Worm (Caenorhabditis elegans) whole organism, L2 larva: Measurements from ENCODE around the gene F53C3.1.

ENCODE experiments used
- C34F6.9 ChIP-seq: fragments of 150-350 bp; optimal IDR thresholded peaks from 2 replicates; lab custom pipeline; 2014; ENCODE audit warnings: missing biosample characterization, missing genetic modification characterization
- F13H6.1 ChIP-seq: sonication (generic microtip); optimal IDR thresholded peaks from 2 replicates; lab custom pipeline; 2016; ENCODE audit warnings: missing genetic modification characterization, missing compliant biosample characterization
- R02D3.7 ChIP-seq: fragments of 150-350 bp; optimal IDR thresholded peaks from 2 replicates; lab custom pipeline; 2014; ENCODE audit warnings: missing biosample characterization, missing genetic modification characterization
- ZK546.5 ChIP-seq: sonication (generic microtip); optimal IDR thresholded peaks from 2 replicates; lab custom pipeline; 2017; ENCODE audit warnings: missing biosample characterization, missing genetic modification characterization
- aly-2 ChIP-seq: fragments of 150-350 bp; optimal IDR thresholded peaks from 2 replicates; lab custom pipeline; 2014; ENCODE audit warnings: missing biosample characterization, missing genetic modification characterization
- ama-1 ChIP-seq: fragments of 150-350 bp; optimal IDR thresholded peaks from 2 replicates; lab custom pipeline; 2018; ENCODE audit warnings: inconsistent platforms
- blmp-1 ChIP-seq: sonication (generic microtip); optimal IDR thresholded peaks from 2 replicates; lab custom pipeline; 2017; ENCODE audit warnings: missing genetic modification characterization, mild to moderate bottlenecking, missing compliant biosample characterization, antibody characterized with exemption, moderate library complexity; ENCODE audit not compliant: insufficient read depth
- ceh-16 ChIP-seq: fragments of 150-350 bp; optimal IDR thresholded peaks from 2 replicates; lab custom pipeline; 2014; ENCODE audit warnings: missing biosample characterization, missing genetic modification characterization
- ceh-82 ChIP-seq: fragments of 150-350 bp; optimal IDR thresholded peaks from 2 replicates; lab custom pipeline; 2014; ENCODE audit warnings: missing biosample characterization, missing genetic modification characterization
- crh-2 ChIP-seq: sonication (generic microtip); optimal IDR thresholded peaks from 2 replicates; lab custom pipeline; 2017; ENCODE audit warnings: missing biosample characterization, missing genetic modification characterization
- dmd-4 ChIP-seq: sonication (generic microtip); optimal IDR thresholded peaks from 2 replicates; lab custom pipeline; 2017; ENCODE audit warnings: missing biosample characterization, missing genetic modification characterization
- egl-27 ChIP-seq: sonication (generic microtip); optimal IDR thresholded peaks from 3 replicates; lab custom pipeline; 2017; ENCODE audit warnings: missing biosample characterization, missing genetic modification reagents, missing genetic modification characterization
- elt-1 ChIP-seq: fragments of 150-350 bp; optimal IDR thresholded peaks from 2 replicates; lab custom pipeline; 2014; ENCODE audit warnings: missing biosample characterization, missing genetic modification characterization
- elt-3 ChIP-seq: sonication (generic microtip); optimal IDR thresholded peaks from 2 replicates; lab custom pipeline; 2017; ENCODE audit warnings: missing biosample characterization, missing genetic modification characterization
- fos-1 ChIP-seq: fragments of 150-350 bp; optimal IDR thresholded peaks from 2 replicates; lab custom pipeline; 2014; ENCODE audit warnings: missing biosample characterization, missing genetic modification characterization
- lin-11 ChIP-seq: fragments of 150-350 bp; sonication (generic microtip); optimal IDR thresholded peaks from 2 replicates; lab custom pipeline; 2014; ENCODE audit warnings: missing biosample characterization, missing genetic modification characterization, inconsistent platforms, mixed read lengths
- lin-13 ChIP-seq: fragments of 150-350 bp; optimal IDR thresholded peaks from 2 replicates; lab custom pipeline; 2014; ENCODE audit warnings: missing biosample characterization, missing genetic modification reagents, missing genetic modification characterization
- lsy-2 ChIP-seq, 2 experiments: fragments of 150-350 bp in 1 of 2; sonication (generic microtip) in 1 of 2; optimal IDR thresholded peaks; 2 replicates each; lab custom pipeline; 2014 to 2017; ENCODE audit warnings: missing biosample characterization in 2 of 2, missing genetic modification characterization in 2 of 2
- mab-5 ChIP-seq: fragments of 150-350 bp; optimal IDR thresholded peaks from 2 replicates; lab custom pipeline; 2014; ENCODE audit warnings: missing biosample characterization, missing genetic modification characterization
- nhr-10 ChIP-seq: sonication (generic microtip); optimal IDR thresholded peaks from 2 replicates; lab custom pipeline; 2017; ENCODE audit warnings: missing biosample characterization, missing genetic modification characterization
- nhr-12 ChIP-seq: fragments of 150-350 bp; optimal IDR thresholded peaks from 2 replicates; lab custom pipeline; 2014; ENCODE audit warnings: missing biosample characterization, missing genetic modification characterization
- nhr-129 ChIP-seq: fragments of 150-350 bp; optimal IDR thresholded peaks from 2 replicates; lab custom pipeline; 2014; ENCODE audit warnings: missing biosample characterization, missing genetic modification characterization
- nhr-21 ChIP-seq: fragments of 150-350 bp; optimal IDR thresholded peaks from 2 replicates; lab custom pipeline; 2014; ENCODE audit warnings: missing biosample characterization, missing genetic modification characterization
- nhr-23 ChIP-seq: fragments of 150-350 bp; optimal IDR thresholded peaks from 2 replicates; lab custom pipeline; 2014; ENCODE audit warnings: missing biosample characterization, missing genetic modification reagents, missing genetic modification characterization
- nhr-237 ChIP-seq: fragments of 150-350 bp; optimal IDR thresholded peaks from 2 replicates; lab custom pipeline; 2014; ENCODE audit warnings: missing biosample characterization, missing genetic modification characterization
- nhr-25 ChIP-seq: fragments of 150-350 bp; sonication (generic microtip); optimal IDR thresholded peaks from 3 replicates; lab custom pipeline; 2014; ENCODE audit warnings: missing biosample characterization, missing genetic modification characterization
- nhr-6 ChIP-seq: fragments of 150-350 bp; optimal IDR thresholded peaks from 2 replicates; lab custom pipeline; 2014; ENCODE audit warnings: missing biosample characterization, missing genetic modification characterization
- nhr-77 ChIP-seq: fragments of 150-350 bp; optimal IDR thresholded peaks from 2 replicates; lab custom pipeline; 2014; ENCODE audit warnings: missing biosample characterization, missing genetic modification characterization
- peb-1 ChIP-seq: fragments of 150-350 bp; optimal IDR thresholded peaks from 2 replicates; lab custom pipeline; 2014; ENCODE audit warnings: missing biosample characterization, missing genetic modification characterization
- sem-4 ChIP-seq: fragments of 150-350 bp; optimal IDR thresholded peaks from 2 replicates; lab custom pipeline; 2014; ENCODE audit warnings: missing biosample characterization, missing genetic modification reagents, missing genetic modification characterization
- skn-1 ChIP-seq: sonication (generic microtip); optimal IDR thresholded peaks from 2 replicates; lab custom pipeline; 2017; ENCODE audit warnings: missing biosample characterization, missing genetic modification characterization
- sma-3 ChIP-seq: sonication (generic microtip); optimal IDR thresholded peaks from 2 replicates; lab custom pipeline; 2016; ENCODE audit warnings: missing genetic modification reagents, missing genetic modification characterization, missing compliant biosample characterization
- sma-9 ChIP-seq, 2 experiments: fragments of 150-350 bp in 1 of 2; sonication (generic microtip) in 1 of 2; optimal IDR thresholded peaks; 2 replicates each; lab custom pipeline; 2014 to 2016; ENCODE audit warnings: missing genetic modification characterization in 2 of 2, mild to moderate bottlenecking in 1 of 2, missing biosample characterization in 1 of 2, missing compliant biosample characterization in 1 of 2, missing genetic modification reagents in 1 of 2, moderate library complexity in 1 of 2
- unc-39 ChIP-seq: fragments of 150-350 bp; optimal IDR thresholded peaks from 2 replicates; lab custom pipeline; 2014; ENCODE audit warnings: missing biosample characterization, missing genetic modification characterization
- unc-62 ChIP-seq: fragments of 150-350 bp; optimal IDR thresholded peaks from 2 replicates; lab custom pipeline; 2014; ENCODE audit warnings: missing biosample characterization, missing genetic modification reagents, missing genetic modification characterization
- zag-1 ChIP-seq: fragments of 150-350 bp; optimal IDR thresholded peaks from 2 replicates; lab custom pipeline; 2014; ENCODE audit warnings: missing biosample characterization, missing genetic modification characterization
- ztf-1 ChIP-seq: fragments of 200-800 bp; sonication (Bioruptor generic); conservative IDR thresholded peaks from 2 replicates; pipeline ENCODE4 v1.3.6; 2022; ENCODE audit warnings: missing genetic modification characterization, missing compliant biosample characterization

Gene F53C3.1

DNA sequence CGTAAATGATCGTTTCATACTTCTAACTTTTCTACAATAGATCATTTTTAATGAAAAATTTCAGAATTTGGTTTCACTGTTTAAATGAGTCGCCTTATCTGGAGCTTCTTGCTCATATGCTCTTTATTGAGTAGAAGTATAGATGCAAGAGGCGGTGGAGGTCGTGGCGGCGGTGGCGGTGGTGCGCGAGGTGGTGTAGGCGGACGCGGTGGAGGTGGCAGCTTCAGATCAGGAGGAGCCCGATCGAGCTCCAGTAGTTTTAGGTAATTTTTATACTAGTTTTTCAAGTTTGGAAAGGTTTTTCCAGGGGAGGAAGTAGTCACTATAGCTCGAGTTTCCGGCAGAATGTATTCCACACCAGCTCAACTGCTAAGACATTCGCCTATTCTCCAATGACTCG, 9.0 kb upstream of the F53C3.1 start, which contains the start of gene F53C3.3:
Gene F53C3.3 (plus strand): TSS at position 59 of the 400 bp plus-strand sequence.
- TF ChIP-seq unc-39 (tag; lab: Kevin White, UChicago) (no peak), F13H6.1 (tag; lab: Kevin White, UChicago) (no peak), nhr-77 (tag; lab: Kevin White, UChicago) (no peak), nhr-10 (no peak), lin-13 (GFP tag; lab: Kevin White, UChicago) (no peak), unc-62 (GFP tag; lab: Kevin White, UChicago) (no peak), peb-1 (tag; lab: Kevin White, UChicago) (no peak), mab-5 (tag; lab: Kevin White, UChicago) (no peak), fos-1 (no peak), nhr-21 (no peak), R02D3.7 (tag; lab: Kevin White, UChicago) (no peak), skn-1 (no peak)

DNA sequence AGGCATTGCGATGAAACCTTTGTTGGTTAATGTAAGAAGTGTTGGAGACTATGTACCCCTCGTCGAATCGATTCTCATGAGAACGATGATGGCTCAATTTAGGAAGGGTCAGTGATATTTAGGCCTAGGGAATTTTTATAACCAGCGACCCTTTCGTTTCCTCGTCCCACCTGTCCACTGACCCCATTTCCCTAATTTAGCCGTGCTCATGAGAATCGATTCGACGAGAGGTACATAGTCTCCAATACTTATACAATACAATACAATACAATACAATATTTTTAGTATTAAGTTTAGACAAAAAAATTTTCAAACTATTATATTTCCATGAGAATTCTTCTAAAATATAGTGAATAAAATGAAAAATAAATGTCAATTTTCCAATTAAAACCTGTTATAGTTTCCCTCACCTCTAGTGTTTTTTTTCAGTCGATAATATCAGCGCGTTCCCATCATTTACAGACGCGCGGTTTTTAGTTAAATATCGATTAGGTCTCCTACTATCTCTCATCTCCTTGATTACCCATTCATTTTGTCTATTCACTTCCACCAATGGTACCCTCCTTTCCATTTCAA, 5.1 kb upstream of the F53C3.1 start, which contains the start of the genes F53C3.11 and fbxb-103:
Gene F53C3.11 (minus strand): TSS at position 101 of the 576 bp plus-strand sequence.
Gene fbxb-103 (plus strand): TSS at position 526 of the 576 bp plus-strand sequence.
- TF ChIP-seq lin-11 (tag; lab: Kevin White, UChicago) (no peak), dmd-4 (tag; lab: Kevin White, UChicago) (no peak), nhr-12 (tag; lab: Kevin White, UChicago) (no peak), lsy-2 (tag; optimal IDR thresholded peaks at IDR 0.05; lab: Kevin White, UChicago) (no peak), ZK546.5 (tag; lab: Kevin White, UChicago) (no peak), elt-3 (tag; lab: Kevin White, UChicago) (no peak), unc-39 (tag; lab: Kevin White, UChicago) (no peak), mab-5 (tag; lab: Kevin White, UChicago) (no peak), unc-62 (GFP tag; lab: Kevin White, UChicago) (no peak), nhr-10 (no peak), lin-13 (GFP tag; lab: Kevin White, UChicago) (no peak), F13H6.1 (tag; lab: Kevin White, UChicago) (no peak), zag-1 (tag; lab: Kevin White, UChicago) (no peak), fos-1 (no peak), egl-27 (tag; lab: Kevin White, UChicago) (no peak), ceh-16 (no peak), ama-1 (lab: Kevin White, UChicago) (no peak), C34F6.9 (tag; lab: Kevin White, UChicago) (no peak), ztf-1 (no peak), nhr-6 (no peak)

DNA sequence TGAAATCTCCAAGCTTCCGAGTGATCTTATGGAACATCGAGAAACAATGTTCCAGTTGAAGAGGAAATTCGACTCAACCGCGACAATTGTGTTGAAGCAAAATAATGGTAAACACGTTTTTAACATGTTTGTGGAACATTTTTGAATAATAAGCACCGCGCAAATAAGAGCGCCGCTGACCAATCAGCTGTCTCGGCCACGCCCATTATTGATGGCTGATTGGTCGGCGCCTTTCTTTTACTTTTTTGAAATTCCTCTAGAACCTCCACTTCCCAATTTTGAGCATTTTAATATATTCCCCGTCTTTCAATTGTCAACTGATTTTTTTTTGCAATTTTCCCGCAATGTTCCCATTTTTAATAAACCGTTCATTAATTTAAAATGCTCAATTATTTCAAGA, 3.7 kb upstream of the F53C3.1 start:
- TF ChIP-seq zag-1 (tag; lab: Kevin White, UChicago) (no peak), elt-3 (tag; lab: Kevin White, UChicago) (no peak), aly-2 (tag; lab: Kevin White, UChicago) (no peak), blmp-1 (tag; lab: Kevin White, UChicago) (no peak), sma-9 (GFP tag; optimal IDR thresholded peaks at IDR 0.05; lab: Kevin White, UChicago) (no peak), sma-9 (tag; optimal IDR thresholded peaks at IDR 0.05; lab: Kevin White, UChicago) (no peak), skn-1 (no peak), elt-1 (tag; lab: Kevin White, UChicago) (no peak), ceh-82 (no peak), nhr-23 (tag; lab: Kevin White, UChicago) (no peak), C34F6.9 (tag; lab: Kevin White, UChicago) (no peak), crh-2 (tag; lab: Kevin White, UChicago) (no peak), unc-62 (GFP tag; lab: Kevin White, UChicago) (no peak), nhr-129 (no peak), peb-1 (tag; lab: Kevin White, UChicago) (no peak)
- TF ChIP-seq, all 48 proteins: peak for 0

ce11 chrII:3909301-3909700, 2.5 kb upstream of the F53C3.1 start:
- no peak for TF ChIP-seq elt-3 (tag; lab: Kevin White, UChicago)
- no peak for TF ChIP-seq unc-62 (GFP tag; lab: Kevin White, UChicago)
- TF ChIP-seq unc-39 (tag; lab: Kevin White, UChicago), result no peak
- no peak for TF ChIP-seq sma-3
- TF ChIP-seq sma-9 (GFP tag; optimal IDR thresholded peaks at IDR 0.05; lab: Kevin White, UChicago), result no peak
- TF ChIP-seq sma-9 (tag; optimal IDR thresholded peaks at IDR 0.05; lab: Kevin White, UChicago), result no peak
- no peak for TF ChIP-seq F13H6.1 (tag; lab: Kevin White, UChicago)
- TF ChIP-seq nhr-237 (tag; lab: Kevin White, UChicago), result no peak
- TF ChIP-seq lin-13 (GFP tag; lab: Kevin White, UChicago), result no peak
- no peak for TF ChIP-seq lin-11 (tag; lab: Kevin White, UChicago)
- no peak for TF ChIP-seq elt-1 (tag; lab: Kevin White, UChicago)
- no peak for TF ChIP-seq ama-1 (lab: Kevin White, UChicago)
- no peak for TF ChIP-seq sem-4
- no peak for TF ChIP-seq C34F6.9 (tag; lab: Kevin White, UChicago)
- TF ChIP-seq blmp-1 (tag; lab: Kevin White, UChicago), result no peak
- no peak for TF ChIP-seq nhr-129
- no peak for TF ChIP-seq nhr-25 (tag; lab: Kevin White, UChicago)
- TF ChIP-seq, all 48 proteins: peak for 0
